Worm (Caenorhabditis elegans): ENCODE measurements around the gene srw-137.

DNA sequence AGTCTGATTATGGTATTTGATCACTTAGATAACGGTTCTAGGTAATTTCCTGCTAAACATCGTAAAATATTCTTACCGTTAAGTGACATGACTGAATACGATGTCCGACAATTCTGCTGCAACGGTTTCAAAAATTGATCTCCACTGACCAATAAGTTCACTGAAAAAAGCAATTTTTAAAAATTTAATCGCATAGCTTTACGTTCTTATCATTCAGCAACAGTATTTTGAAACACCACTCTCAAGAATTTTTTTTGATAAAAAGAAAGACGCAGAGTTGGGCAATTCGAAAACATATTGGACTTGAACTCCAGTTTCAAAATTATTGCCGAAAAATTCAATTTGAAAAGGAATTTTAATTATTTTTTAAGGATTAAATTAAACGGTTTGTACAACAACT is 16.2 kb downstream of the srw-137 start, which contains the start of gene C31B8.12:
- TF ChIP-seq lsy-2 (tag; optimal IDR thresholded peaks at IDR 0.05), result no peak
- no peak for TF ChIP-seq ztf-7 (tag; optimal IDR thresholded peaks at IDR 0.05)
- no peak for TF ChIP-seq duxl-1 (tag; optimal IDR thresholded peaks at IDR 0.05; ENCODE audit: poor library complexity)
- no peak for TF ChIP-seq pqm-1 (tag; optimal IDR thresholded peaks at IDR 0.05)
- TF ChIP-seq unc-62 (GFP tag; optimal IDR thresholded peaks at IDR 0.05 in 1 of 2), result no peak
- TF ChIP-seq unc-62 (tag; optimal IDR thresholded peaks at IDR 0.05), result no peak
- no peak for TF ChIP-seq spr-3 (GFP tag; optimal IDR thresholded peaks at IDR 0.05)

Measured in whole organism, L4 larva.